Worm (Caenorhabditis elegans): ENCODE data around the gene srsx-37.
"Not testable (repeated sequence)": the region's sequence is repeated elsewhere in the genome, so short reads cannot be mapped to it uniquely, and the experiment has no call there.

ce11 chrV:15262336-15262735 lies 3.4 kb upstream of the srsx-37 start, which contains the start of gene M01B2.10:
- not testable (repeated sequence) for TF ChIP-seq dpl-1 (GFP tag; optimal IDR thresholded peaks at IDR 0.05); lin-35 (GFP tag; optimal IDR thresholded peaks at IDR 0.05); unc-130 (tag; optimal IDR thresholded peaks at IDR 0.05); egl-27 (tag; optimal IDR thresholded peaks at IDR 0.05); nhr-237 (tag; optimal IDR thresholded peaks at IDR 0.05); blmp-1 (tag; optimal IDR thresholded peaks at IDR 0.05); nhr-12 (tag; optimal IDR thresholded peaks at IDR 0.05); jun-1 (tag; optimal IDR thresholded peaks at IDR 0.05); unc-62 (GFP tag; optimal IDR thresholded peaks at IDR 0.05)

Data from whole organism, L1 larva.